Worm (Caenorhabditis elegans) whole organism, late embryonic: ENCODE data around the gene srh-207.
"Not testable (repeated sequence)": the region's sequence is repeated elsewhere in the genome, so short reads cannot be mapped to it uniquely, and the experiment has no call there.

Source experiments
- K02D7.2 ChIP-seq: sonication (generic microtip); optimal IDR thresholded peaks from 2 replicates; lab custom pipeline; 2017; ENCODE audit warnings: mild to moderate bottlenecking, missing genetic modification characterization, missing compliant biosample characterization
- T23F11.4 ChIP-seq: fragments of 200-800 bp; sonication (Bioruptor generic); optimal IDR thresholded peaks from 2 replicates; lab custom pipeline; 2018; ENCODE audit warnings: mild to moderate bottlenecking, missing genetic modification characterization, missing compliant biosample characterization
- Y22D7AL.16 ChIP-seq: sonication (generic microtip); optimal IDR thresholded peaks from 2 replicates; lab custom pipeline; 2016; ENCODE audit warnings: missing genetic modification characterization, missing compliant biosample characterization
- ahr-1 ChIP-seq: sonication (generic microtip); optimal IDR thresholded peaks from 2 replicates; lab custom pipeline; 2016; ENCODE audit warnings: missing genetic modification characterization, missing compliant biosample characterization
- ceh-18 ChIP-seq: sonication (generic microtip); optimal IDR thresholded peaks from 2 replicates; lab custom pipeline; 2016; ENCODE audit warnings: missing genetic modification characterization, missing compliant biosample characterization
- ceh-19 ChIP-seq: fragments of 200-800 bp; sonication (Bioruptor generic); optimal IDR thresholded peaks from 2 replicates; lab custom pipeline; 2018; ENCODE audit warnings: mild to moderate bottlenecking, missing genetic modification characterization, missing compliant biosample characterization
- ceh-31 ChIP-seq: sonication (generic microtip); optimal IDR thresholded peaks from 2 replicates; lab custom pipeline; 2016; ENCODE audit warnings: missing genetic modification characterization, missing compliant biosample characterization
- ceh-34 ChIP-seq: sonication (generic microtip); optimal IDR thresholded peaks from 2 replicates; lab custom pipeline; 2016; ENCODE audit warnings: mild to moderate bottlenecking, missing genetic modification characterization, missing compliant biosample characterization
- che-1 ChIP-seq: sonication (generic microtip); optimal IDR thresholded peaks from 2 replicates; lab custom pipeline; 2016; ENCODE audit warnings: mild to moderate bottlenecking, missing genetic modification characterization, missing compliant biosample characterization
- dmd-4 ChIP-seq: sonication (generic microtip); optimal IDR thresholded peaks from 2 replicates; lab custom pipeline; 2016; ENCODE audit warnings: borderline replicate concordance, missing genetic modification characterization, missing compliant biosample characterization
- dve-1 ChIP-seq: sonication (generic microtip); optimal IDR thresholded peaks from 2 replicates; lab custom pipeline; 2017; ENCODE audit warnings: antibody characterized with exemption, mild to moderate bottlenecking, missing genetic modification characterization, missing compliant biosample characterization
- elt-2 ChIP-seq: sonication (generic microtip); optimal IDR thresholded peaks from 2 replicates; lab custom pipeline; 2016; ENCODE audit warnings: missing genetic modification reagents, missing genetic modification characterization, missing compliant biosample characterization
- ets-4 ChIP-seq: sonication (generic microtip); optimal IDR thresholded peaks from 2 replicates; lab custom pipeline; 2016; ENCODE audit warnings: missing genetic modification characterization, missing compliant biosample characterization
- fkh-6 ChIP-seq: sonication (generic microtip); optimal IDR thresholded peaks from 2 replicates; lab custom pipeline; 2016; ENCODE audit warnings: missing genetic modification characterization, missing compliant biosample characterization
- gmeb-2 ChIP-seq: sonication (generic microtip); optimal IDR thresholded peaks from 2 replicates; lab custom pipeline; 2016; ENCODE audit warnings: missing genetic modification characterization, inconsistent platforms, missing compliant biosample characterization
- hlh-13 ChIP-seq: fragments of 200-800 bp; sonication (Bioruptor generic); optimal IDR thresholded peaks from 2 replicates; lab custom pipeline; 2018; ENCODE audit warnings: mild to moderate bottlenecking, missing genetic modification characterization, missing compliant biosample characterization
- hlh-30 ChIP-seq: sonication (generic microtip); optimal IDR thresholded peaks from 2 replicates; lab custom pipeline; 2017; ENCODE audit warnings: antibody characterized with exemption, missing genetic modification characterization, missing compliant biosample characterization; ENCODE audit not compliant: insufficient read depth
- hlh-8 ChIP-seq: sonication (generic microtip); optimal IDR thresholded peaks from 2 replicates; lab custom pipeline; 2016; ENCODE audit warnings: missing genotype, missing genetic modification characterization, missing compliant biosample characterization
- lim-6 ChIP-seq: sonication (generic microtip); optimal IDR thresholded peaks from 2 replicates; lab custom pipeline; 2016; ENCODE audit warnings: missing genetic modification characterization, missing compliant biosample characterization
- lin-11 ChIP-seq: fragments of 200-800 bp; sonication (Bioruptor generic); optimal IDR thresholded peaks from 2 replicates; lab custom pipeline; 2018; ENCODE audit warnings: mild to moderate bottlenecking, missing genetic modification characterization, missing compliant biosample characterization
- mec-3 ChIP-seq: sonication (generic microtip); optimal IDR thresholded peaks from 2 replicates; lab custom pipeline; 2016; ENCODE audit warnings: borderline replicate concordance, missing genetic modification characterization, missing compliant biosample characterization
- nhr-11 ChIP-seq: fragments of 150-350 bp; optimal IDR thresholded peaks from 2 replicates; lab custom pipeline; 2014; ENCODE audit warnings: missing biosample characterization, missing genetic modification characterization
- nhr-232 ChIP-seq: sonication (generic microtip); optimal IDR thresholded peaks from 2 replicates; lab custom pipeline; 2016; ENCODE audit warnings: missing genetic modification characterization, missing compliant biosample characterization
- pag-3 ChIP-seq: sonication (generic microtip); optimal IDR thresholded peaks from 2 replicates; lab custom pipeline; 2016; ENCODE audit warnings: missing compliant biosample characterization, missing genetic modification characterization, borderline replicate concordance
- pha-2 ChIP-seq: sonication (generic microtip); optimal IDR thresholded peaks from 2 replicates; lab custom pipeline; 2017; ENCODE audit warnings: mild to moderate bottlenecking, missing genetic modification characterization, missing compliant biosample characterization
- pros-1 ChIP-seq: fragments of 150-350 bp; optimal IDR thresholded peaks from 2 replicates; lab custom pipeline; 2014; ENCODE audit warnings: missing biosample characterization, missing genetic modification reagents, missing genetic modification characterization
- ref-2 ChIP-seq: sonication (generic microtip); optimal IDR thresholded peaks from 2 replicates; lab custom pipeline; 2016; ENCODE audit warnings: missing genetic modification characterization, missing compliant biosample characterization
- sox-2 ChIP-seq: fragments of 200-800 bp; sonication (Bioruptor generic); IDR thresholded peaks from 2 replicates; pipeline ENCODE4 v1.3.6; 2022; ENCODE audit warnings: missing genetic modification reagents, missing genetic modification characterization, missing compliant biosample characterization
- tbx-2 ChIP-seq: sonication (generic microtip); optimal IDR thresholded peaks from 2 replicates; lab custom pipeline; 2016; ENCODE audit warnings: missing genetic modification characterization, missing compliant biosample characterization
- tbx-7 ChIP-seq: sonication (generic microtip); optimal IDR thresholded peaks from 2 replicates; lab custom pipeline; 2016; ENCODE audit warnings: missing genotype, missing genetic modification characterization, missing compliant biosample characterization
- ttx-3 ChIP-seq: sonication (generic microtip); optimal IDR thresholded peaks from 2 replicates; lab custom pipeline; 2016; ENCODE audit warnings: missing genetic modification reagents, missing genetic modification characterization, missing compliant biosample characterization
- unc-42 ChIP-seq: sonication (generic microtip); optimal IDR thresholded peaks from 2 replicates; lab custom pipeline; 2016; ENCODE audit warnings: missing genotype, missing genetic modification characterization, missing compliant biosample characterization
- unc-86 ChIP-seq: sonication (generic microtip); optimal IDR thresholded peaks from 2 replicates; lab custom pipeline; 2016; ENCODE audit warnings: missing genetic modification characterization, missing compliant biosample characterization

The srh-207 gene

ce11 chrV:18412887-18413286 is 2.8 kb upstream of the srh-207 start, which contains the start of gene ZK262.2:
Gene ZK262.2 (minus strand): TSS chrV:18412987.
- no peak for TF ChIP-seq fkh-6
- TF ChIP-seq, all 69 proteins: peak for 0

ce11 chrV:18412351-18412750 is 2.3 kb upstream of the srh-207 start:
- TF ChIP-seq unc-86 (tag; lab: Kevin White, UChicago) (no peak), hlh-8 (tag; lab: Kevin White, UChicago) (no peak), lin-11 (tag; lab: Kevin White, UChicago) (no peak), pros-1 (tag; lab: Kevin White, UChicago) (no peak), K02D7.2 (no peak), tbx-7 (tag; lab: Kevin White, UChicago) (no peak), pha-2 (tag; lab: Kevin White, UChicago) (no peak)

ce11 chrV:18404767-18405166 is 5.3 kb downstream of the srh-207 start, which contains the start of gene srh-209:
Gene srh-209 (minus strand): TSS chrV:18404867.
- not testable (repeated sequence) for TF ChIP-seq ceh-18, pros-1, pha-2 (tag; lab: Kevin White, UChicago)

- TF ChIP-seq nhr-11 (tag; lab: Kevin White, UChicago): no peak
- no peak for TF ChIP-seq T23F11.4 (GFP tag; lab: Kevin White, UChicago)
- TF ChIP-seq ets-4: no peak
- no peak for TF ChIP-seq pag-3
- TF ChIP-seq pha-2 (tag; lab: Kevin White, UChicago): no peak
- TF ChIP-seq ttx-3 (tag; lab: Kevin White, UChicago): no peak
- no peak for TF ChIP-seq che-1
- TF ChIP-seq elt-2 (tag; lab: Kevin White, UChicago): no peak
- TF ChIP-seq nhr-232 (tag; lab: Kevin White, UChicago): no peak
- TF ChIP-seq ahr-1: no peak
- TF ChIP-seq, all 69 proteins: peak for 0
These were observed 7.3 kb downstream of the srh-207 start for ce11 chrV:18402743-18403142.

ce11 chrV:18397814-18398213 is 12.2 kb downstream of the srh-207 start, which contains the start of gene Y51A2B.16:
Gene Y51A2B.16 (minus strand): TSS chrV:18397914.
- TF ChIP-seq ceh-34: no peak
- no peak for TF ChIP-seq hlh-30 (tag; lab: Kevin White, UChicago)
- no peak for TF ChIP-seq hlh-13 (GFP tag; lab: Kevin White, UChicago)
- TF ChIP-seq ref-2 (tag; lab: Kevin White, UChicago): no peak
- TF ChIP-seq dve-1 (tag; lab: Kevin White, UChicago): no peak
- TF ChIP-seq ceh-31: no peak
- TF ChIP-seq tbx-2 (tag; lab: Kevin White, UChicago): no peak
- no peak for TF ChIP-seq T23F11.4 (GFP tag; lab: Kevin White, UChicago)
- no peak for TF ChIP-seq ceh-18 (tag; lab: Kevin White, UChicago)
- TF ChIP-seq Y22D7AL.16 (tag; lab: Kevin White, UChicago): no peak
- no peak for TF ChIP-seq pha-2 (tag; lab: Kevin White, UChicago)
- TF ChIP-seq ahr-1: no peak
- no peak for TF ChIP-seq mec-3 (tag; lab: Kevin White, UChicago)
- TF ChIP-seq sox-2 (GFP tag; lab: Robert Waterston, UW): no peak
- no peak for TF ChIP-seq dmd-4 (tag; lab: Kevin White, UChicago)
- no peak for TF ChIP-seq unc-42 (tag; lab: Kevin White, UChicago)
- TF ChIP-seq gmeb-2: no peak
- TF ChIP-seq lim-6 (tag; lab: Kevin White, UChicago): no peak
- TF ChIP-seq lin-11 (tag; lab: Kevin White, UChicago): no peak
- no peak for TF ChIP-seq ceh-19 (GFP tag; lab: Kevin White, UChicago)
